Worm (Caenorhabditis elegans) whole organism, L4/young adult: Measurements from ENCODE around the gene ZK84.5.

Experiments used
- W03F9.2 ChIP-seq: fragments of 150-350 bp; optimal IDR thresholded peaks from 2 replicates; lab custom pipeline; 2014; ENCODE audit warnings: missing biosample characterization, missing genetic modification characterization
- dao-5 ChIP-seq: sonication (generic microtip); optimal IDR thresholded peaks from 2 replicates; lab custom pipeline; 2016; ENCODE audit warnings: missing genotype, missing genetic modification characterization, moderate library complexity, missing compliant biosample characterization
- him-1 ChIP-seq: sonication (generic microtip); optimal IDR thresholded peaks from 2 replicates; lab custom pipeline; 2016; ENCODE audit warnings: missing genotype, missing genetic modification reagents, missing genetic modification characterization, missing compliant biosample characterization

ce11 chrII:5997257-5997656 is 19.1 kb downstream of the ZK84.5 start, which contains the start of gene ins-5:
- TF ChIP-seq dao-5 (tag; lab: Kevin White, UChicago) = no peak
- TF ChIP-seq him-1 (tag; lab: Kevin White, UChicago) = no peak
- no peak for TF ChIP-seq W03F9.2 (tag; lab: Kevin White, UChicago)
